Worm (Caenorhabditis elegans) whole organism, L1 larva: ENCODE data around the gene F54E12.2.

Experiments
- ama-1 ChIP-seq: fragments of 150-350 bp; optimal IDR thresholded peaks from 2 replicates; lab custom pipeline; 2014
- dpl-1 ChIP-seq, 3 experiments: fragments of 150-350 bp in 2 of 3; sonication (generic microtip) in 1 of 3; optimal IDR thresholded peaks; 2 replicates each; lab custom pipeline; 2014 to 2017; ENCODE audit warnings: missing biosample characterization in 3 of 3, missing genetic modification characterization in 3 of 3, missing genetic modification reagents in 3 of 3
- dsc-1 ChIP-seq: sonication (generic microtip); optimal IDR thresholded peaks from 2 replicates; lab custom pipeline; 2016; ENCODE audit warnings: mild to moderate bottlenecking, missing genetic modification characterization, missing compliant biosample characterization
- egl-27 ChIP-seq, 2 experiments: fragments of 150-350 bp in 1 of 2; sonication (generic microtip); optimal IDR thresholded peaks; 3 replicates each; lab custom pipeline; 2017 to 2018; ENCODE audit warnings: missing biosample characterization in 2 of 2, missing genetic modification characterization in 2 of 2, missing genetic modification reagents in 2 of 2
- lin-13 ChIP-seq: fragments of 150-350 bp; optimal IDR thresholded peaks from 2 replicates; lab custom pipeline; 2014; ENCODE audit warnings: missing biosample characterization, missing genetic modification reagents, missing genetic modification characterization
- lir-3 ChIP-seq: sonication (generic microtip); optimal IDR thresholded peaks from 2 replicates; lab custom pipeline; 2016; ENCODE audit warnings: mild to moderate bottlenecking, missing genetic modification characterization, moderate library complexity, missing compliant biosample characterization; ENCODE audit not compliant: poor library complexity
- nhr-76 ChIP-seq: sonication (generic microtip); optimal IDR thresholded peaks from 2 replicates; lab custom pipeline; 2017; ENCODE audit warnings: missing biosample characterization, missing genetic modification characterization
- nhr-77 ChIP-seq: fragments of 150-350 bp; optimal IDR thresholded peaks from 2 replicates; lab custom pipeline; 2014; ENCODE audit warnings: missing biosample characterization, missing genetic modification characterization
- skn-1 ChIP-seq: fragments of 150-350 bp; optimal IDR thresholded peaks from 2 replicates; lab custom pipeline; 2014; ENCODE audit warnings: missing biosample characterization, missing genetic modification characterization
- unc-62 ChIP-seq: fragments of 150-350 bp; optimal IDR thresholded peaks from 2 replicates; lab custom pipeline; 2014; ENCODE audit warnings: missing biosample characterization, missing genetic modification reagents, missing genetic modification characterization
- zag-1 ChIP-seq: fragments of 150-350 bp; optimal IDR thresholded peaks from 2 replicates; lab custom pipeline; 2014; ENCODE audit warnings: missing biosample characterization, missing genetic modification characterization

DNA sequence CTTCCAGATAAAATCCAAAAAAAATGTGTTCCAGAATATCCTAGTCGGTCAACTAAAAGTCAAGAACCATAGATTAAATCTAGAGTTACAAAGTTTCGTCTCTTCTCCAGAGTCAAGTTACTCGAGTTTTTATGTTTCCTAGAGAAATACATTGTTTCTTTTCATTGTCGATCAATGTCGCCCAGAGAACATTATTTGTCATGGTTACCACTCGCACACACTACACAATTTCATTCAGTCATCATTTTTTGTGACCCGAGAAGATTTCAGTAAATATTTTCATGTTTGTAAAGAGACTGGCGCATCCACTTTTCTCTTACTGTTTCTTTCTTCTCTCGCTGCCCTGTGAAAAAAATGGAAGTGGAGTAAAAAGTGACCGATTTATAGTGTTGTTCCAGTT is 20.3 kb downstream of the F54E12.2 start:
- TF ChIP-seq ama-1 (lab: Kevin White, UChicago) (no peak), dpl-1 (GFP tag; optimal IDR thresholded peaks at IDR 0.05; lab: Kevin White, UChicago) (no peak), egl-27 (tag; optimal IDR thresholded peaks at IDR 0.05; lab: Kevin White, UChicago) (no peak), nhr-76 (no peak), zag-1 (tag; lab: Kevin White, UChicago) (no peak), dsc-1 (tag; lab: Kevin White, UChicago) (no peak), skn-1 (peak; percentile 31), unc-62 (GFP tag; lab: Kevin White, UChicago) (no peak), lir-3 (no peak), lin-13 (no peak), nhr-77 (no peak)
